Worm (Caenorhabditis elegans) whole organism, midembryonic: ENCODE measurements around the gene let-2.

Source experiments
- T22C8.4 ChIP-seq: fragments of 200-800 bp; sonication (Bioruptor generic); IDR thresholded peaks from 2 replicates; pipeline ENCODE4 v1.3.6; 2022; ENCODE audit warnings: missing genetic modification characterization, missing compliant biosample characterization
- cog-1 ChIP-seq: sonication (generic microtip); optimal IDR thresholded peaks from 2 replicates; lab custom pipeline; 2016; ENCODE audit warnings: missing genetic modification characterization, missing compliant biosample characterization
- flt-1 ChIP-seq: fragments of 200-800 bp; sonication (Bioruptor generic); IDR thresholded peaks from 2 replicates; pipeline ENCODE4 v1.3.6; 2022; ENCODE audit warnings: missing genetic modification characterization, missing compliant biosample characterization
- klf-2 ChIP-seq: fragments of 200-800 bp; sonication (Bioruptor generic); conservative IDR thresholded peaks from 2 replicates; pipeline ENCODE4 v1.3.6; 2022; ENCODE audit warnings: missing genetic modification reagents, missing genetic modification characterization, missing compliant biosample characterization
- med-1 ChIP-seq: sonication (generic microtip); optimal IDR thresholded peaks from 2 replicates; lab custom pipeline; 2017; ENCODE audit warnings: missing genetic modification characterization, mild to moderate bottlenecking, missing compliant biosample characterization, antibody characterized with exemption, missing genetic modification reagents; ENCODE audit not compliant: insufficient read depth
- ref-1 ChIP-seq: fragments of 200-800 bp; sonication (Bioruptor generic); conservative IDR thresholded peaks from 2 replicates; pipeline ENCODE4 v1.3.6; 2022; ENCODE audit warnings: missing genetic modification reagents, missing genetic modification characterization, missing compliant biosample characterization
- tab-1 ChIP-seq: fragments of 200-800 bp; sonication (Bioruptor generic); IDR thresholded peaks from 2 replicates; pipeline ENCODE4 v1.3.6; 2022; ENCODE audit warnings: missing genetic modification characterization, missing compliant biosample characterization
- ztf-23 ChIP-seq: fragments of 200-800 bp; sonication (Bioruptor generic); IDR thresholded peaks from 2 replicates; pipeline ENCODE4 v1.3.6; 2022; ENCODE audit warnings: missing genetic modification reagents, missing genetic modification characterization, missing compliant biosample characterization
- ztf-29 ChIP-seq: fragments of 200-800 bp; sonication (Bioruptor generic); IDR thresholded peaks from 2 replicates; pipeline ENCODE4 v1.3.6; 2022; ENCODE audit warnings: missing genetic modification reagents, missing genetic modification characterization, missing compliant biosample characterization

Gene let-2

ce11 chrX:16346212-16346883, 42.8 kb downstream of the let-2 start:
- no peak for TF ChIP-seq T22C8.4 (GFP tag; lab: Robert Waterston, UW)
- TF ChIP-seq ztf-29: no peak
- no peak for TF ChIP-seq tab-1 (GFP tag; lab: Robert Waterston, UW)
- TF ChIP-seq med-1: no peak
- TF ChIP-seq ref-1 (GFP tag; lab: Robert Waterston, UW): no peak
- no peak for TF ChIP-seq ztf-23 (GFP tag; lab: Robert Waterston, UW)
- TF ChIP-seq klf-2: no peak
- no peak for TF ChIP-seq flt-1
- no peak for TF ChIP-seq cog-1 (tag; lab: Kevin White, UChicago)

- TF ChIP-seq T22C8.4 (GFP tag; lab: Robert Waterston, UW): no peak
These were observed 43.8 kb downstream of the let-2 start for ce11 chrX:16345296-16345695.

ce11 chrX:16343885-16344640, 45.1 kb downstream of the let-2 start:
- TF ChIP-seq med-1 (no peak), ztf-29 (no peak), ztf-23 (GFP tag; lab: Robert Waterston, UW) (no peak), ref-1 (GFP tag; lab: Robert Waterston, UW) (no peak), flt-1 (no peak), tab-1 (GFP tag; lab: Robert Waterston, UW) (no peak), klf-2 (no peak), cog-1 (tag; lab: Kevin White, UChicago) (no peak), T22C8.4 (GFP tag; lab: Robert Waterston, UW) (no peak)

ce11 chrX:16342256-16342655, 46.9 kb downstream of the let-2 start:
- TF ChIP-seq ref-1 (GFP tag; lab: Robert Waterston, UW) (no peak), ztf-23 (GFP tag; lab: Robert Waterston, UW) (no peak), tab-1 (GFP tag; lab: Robert Waterston, UW) (no peak), med-1 (no peak), cog-1 (tag; lab: Kevin White, UChicago) (no peak), ztf-29 (no peak), T22C8.4 (GFP tag; lab: Robert Waterston, UW) (no peak)

- TF ChIP-seq med-1: no peak
- no peak for TF ChIP-seq ztf-29
- no peak for TF ChIP-seq ztf-23 (GFP tag; lab: Robert Waterston, UW)
- TF ChIP-seq cog-1 (tag; lab: Kevin White, UChicago): no peak
- no peak for TF ChIP-seq T22C8.4 (GFP tag; lab: Robert Waterston, UW)
- TF ChIP-seq ref-1 (GFP tag; lab: Robert Waterston, UW): no peak
- TF ChIP-seq flt-1: no peak
- TF ChIP-seq tab-1 (GFP tag; lab: Robert Waterston, UW): no peak
- TF ChIP-seq klf-2: no peak
These were observed 47.3 kb downstream of the let-2 start for ce11 chrX:16341838-16342237.

ce11 chrX:16339207-16339606, 49.9 kb downstream of the let-2 start:
- TF ChIP-seq tab-1 (GFP tag; lab: Robert Waterston, UW) (no peak), cog-1 (tag; lab: Kevin White, UChicago) (no peak), ztf-29 (no peak), T22C8.4 (GFP tag; lab: Robert Waterston, UW) (no peak), flt-1 (no peak), ref-1 (GFP tag; lab: Robert Waterston, UW) (no peak), klf-2 (no peak), ztf-23 (GFP tag; lab: Robert Waterston, UW) (no peak), med-1 (no peak)

- TF ChIP-seq flt-1 (no peak), T22C8.4 (GFP tag; lab: Robert Waterston, UW) (no peak), med-1 (no peak), cog-1 (tag; lab: Kevin White, UChicago) (no peak), tab-1 (GFP tag; lab: Robert Waterston, UW) (no peak), ztf-23 (GFP tag; lab: Robert Waterston, UW) (no peak), klf-2 (no peak), ztf-29 (no peak), ref-1 (GFP tag; lab: Robert Waterston, UW) (no peak)
These were observed 51.7 kb downstream of the let-2 start for ce11 chrX:16337399-16337798.

- 0 out of 2 replicates have a peak, but pooled peaks have one; percentile 20 for TF ChIP-seq flt-1
- no peak for TF ChIP-seq ref-1 (GFP tag; lab: Robert Waterston, UW)
These were observed 52.2 kb downstream of the let-2 start for ce11 chrX:16336940-16337339.

- TF ChIP-seq cog-1 (tag; lab: Kevin White, UChicago): no peak
- no peak for TF ChIP-seq flt-1
- TF ChIP-seq T22C8.4 (GFP tag; lab: Robert Waterston, UW): no peak
- TF ChIP-seq ref-1 (GFP tag; lab: Robert Waterston, UW): no peak
These were observed 53.7 kb downstream of the let-2 start for ce11 chrX:16335396-16335795.

ce11 chrX:16331932-16332485, 57.1 kb downstream of the let-2 start, which contains the start of gene taf-3:
TSS of gene taf-3 (plus strand) at chrX:16332435.
- no peak for TF ChIP-seq ztf-23 (GFP tag; lab: Robert Waterston, UW)
- TF ChIP-seq tab-1 (GFP tag; lab: Robert Waterston, UW): no peak
- no peak for TF ChIP-seq flt-1
- TF ChIP-seq T22C8.4 (GFP tag; lab: Robert Waterston, UW): no peak
- TF ChIP-seq klf-2: no peak
- no peak for TF ChIP-seq ztf-29
- no peak for TF ChIP-seq med-1
- TF ChIP-seq cog-1 (tag; lab: Kevin White, UChicago): no peak
- TF ChIP-seq ref-1 (GFP tag; lab: Robert Waterston, UW): no peak
